Worm (Caenorhabditis elegans) whole organism, late embryonic: ENCODE data around the gene F53C11.9.

Experiments used
- ama-1 ChIP-seq: fragments of 150-350 bp; optimal IDR thresholded peaks from 2 replicates; lab custom pipeline; 2014
- ceh-30 ChIP-seq: fragments of 150-350 bp; optimal IDR thresholded peaks from 2 replicates; lab custom pipeline; 2014; ENCODE audit warnings: missing biosample characterization, missing genetic modification characterization
- hlh-30 ChIP-seq: sonication (generic microtip); optimal IDR thresholded peaks from 2 replicates; lab custom pipeline; 2017; ENCODE audit warnings: antibody characterized with exemption, missing genetic modification characterization, missing compliant biosample characterization; ENCODE audit not compliant: insufficient read depth
- npax-4 ChIP-seq: sonication (generic microtip); optimal IDR thresholded peaks from 2 replicates; lab custom pipeline; 2016; ENCODE audit warnings: missing genetic modification characterization, missing compliant biosample characterization
- pag-3 ChIP-seq: sonication (generic microtip); optimal IDR thresholded peaks from 2 replicates; lab custom pipeline; 2016; ENCODE audit warnings: missing compliant biosample characterization, missing genetic modification characterization, borderline replicate concordance
- rnt-1 ChIP-seq: sonication (generic microtip); optimal IDR thresholded peaks from 2 replicates; lab custom pipeline; 2016; ENCODE audit warnings: missing genetic modification characterization, missing compliant biosample characterization

- TF ChIP-seq pag-3 (tag; lab: Kevin White, UChicago) (no peak), npax-4 (tag; lab: Kevin White, UChicago) (no peak), hlh-30 (no peak), ceh-30 (tag; lab: Kevin White, UChicago) (no peak), ama-1 (lab: Kevin White, UChicago) (no peak), rnt-1 (tag; lab: Kevin White, UChicago) (no peak)
These were observed 8.0 kb downstream of the F53C11.9 start for ce11 chrV:13785767-13786166.
